Worm (Caenorhabditis elegans) whole organism, L3 larva: ENCODE measurements around the gene hsd-2.

Experiments used
- jun-1 ChIP-seq: fragments of 150-350 bp; optimal IDR thresholded peaks from 2 replicates; lab custom pipeline; 2014; ENCODE audit warnings: missing biosample characterization, missing genetic modification reagents, missing genetic modification characterization
- nfya-1 ChIP-seq: sonication (generic microtip); optimal IDR thresholded peaks from 2 replicates; lab custom pipeline; 2017; ENCODE audit warnings: missing genetic modification characterization, mild to moderate bottlenecking, missing compliant biosample characterization, antibody characterized with exemption, moderate library complexity; ENCODE audit not compliant: insufficient read depth
- nhr-23 ChIP-seq: fragments of 150-350 bp; optimal IDR thresholded peaks from 2 replicates; lab custom pipeline; 2014; ENCODE audit warnings: missing biosample characterization, missing genetic modification reagents, missing genetic modification characterization

DNA sequence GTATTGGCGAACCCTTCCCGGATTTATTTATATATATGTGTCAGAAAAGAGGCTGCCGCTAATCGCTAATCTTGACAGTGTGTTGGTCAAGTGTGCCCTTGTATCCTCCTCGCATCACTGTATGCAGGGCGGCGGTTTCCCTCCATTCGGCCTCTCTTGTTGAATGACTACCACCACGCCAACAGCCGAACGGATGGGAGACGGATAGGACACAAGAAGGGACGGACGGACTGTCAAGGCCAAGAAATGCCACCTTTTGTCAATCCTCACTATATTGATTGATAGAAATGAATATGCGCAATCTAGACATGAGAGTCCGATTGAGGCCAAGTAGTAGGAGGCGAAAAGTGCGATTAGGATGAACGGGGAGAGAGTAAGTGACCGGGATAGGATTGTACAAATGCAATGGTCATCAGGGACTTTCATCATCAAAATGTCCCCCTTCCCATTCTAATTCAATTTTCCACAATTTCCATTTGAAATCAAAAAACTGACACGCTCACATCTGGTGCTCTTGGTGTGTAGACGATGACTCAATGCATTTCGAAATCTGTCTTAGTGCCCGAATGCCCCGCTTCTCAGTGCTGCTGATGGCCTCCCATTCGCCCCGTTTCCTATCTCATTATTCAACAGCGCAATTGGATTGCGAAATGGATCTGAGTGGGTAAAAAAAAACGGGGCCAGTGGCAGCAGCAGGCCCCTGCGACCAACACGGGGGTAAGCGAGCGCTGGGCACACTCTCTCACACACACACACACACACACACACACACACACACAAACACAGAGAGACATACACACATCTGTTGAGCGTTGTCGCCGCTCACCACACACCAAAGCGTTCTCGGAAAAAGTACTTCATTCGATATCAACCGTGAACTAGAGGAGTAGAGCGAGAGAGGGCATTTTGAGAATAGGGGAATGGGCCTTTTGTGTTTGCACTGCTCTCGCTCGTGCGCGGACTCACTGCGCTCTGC lies 43.1 kb upstream of the hsd-2 start:
- peak; percentile 88 for TF ChIP-seq nfya-1
- TF ChIP-seq jun-1 (tag; lab: Kevin White, UChicago): peak; percentile 60
- no peak for TF ChIP-seq nhr-23
